Worm (Caenorhabditis elegans): ENCODE data around the gene T05A12.4.

The T05A12.4 gene

DNA sequence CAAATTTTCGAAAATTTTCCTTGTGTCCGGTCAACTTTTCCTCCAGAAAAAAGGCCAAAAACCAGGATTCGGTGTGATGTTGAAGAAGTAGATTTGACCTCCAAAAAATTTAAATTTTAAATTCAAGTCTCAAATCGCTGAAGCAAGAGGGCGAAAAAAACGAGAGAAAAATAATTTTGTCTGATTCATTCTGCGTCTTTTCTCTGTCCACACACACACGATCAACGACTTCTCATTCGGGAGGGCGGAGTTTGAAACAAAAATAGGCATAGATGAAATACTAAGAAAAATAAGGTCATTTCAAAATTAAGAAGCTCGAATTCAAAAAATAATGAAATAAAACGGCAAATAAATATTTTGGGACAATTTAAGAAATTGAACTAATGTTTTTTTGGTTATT lies 28.5 kb upstream of the T05A12.4 start, which contains the start of gene R13H7.2:
R13H7.2 (minus strand) TSS at position 101 of the 400 bp plus-strand sequence.
- TF ChIP-seq him-1 (tag; optimal IDR thresholded peaks at IDR 0.05) (no peak), ekl-4 (GFP tag; IDR thresholded peaks at IDR 0.05) (no peak), pha-4 (tag; optimal IDR thresholded peaks at IDR 0.05) (no peak), Y53F4B.3 (GFP tag; IDR thresholded peaks at IDR 0.05) (no peak), aptf-2 (GFP tag; conservative IDR thresholded peaks at IDR 0.05) (no peak), B0336.3 (GFP tag; IDR thresholded peaks at IDR 0.05) (no peak)

DNA sequence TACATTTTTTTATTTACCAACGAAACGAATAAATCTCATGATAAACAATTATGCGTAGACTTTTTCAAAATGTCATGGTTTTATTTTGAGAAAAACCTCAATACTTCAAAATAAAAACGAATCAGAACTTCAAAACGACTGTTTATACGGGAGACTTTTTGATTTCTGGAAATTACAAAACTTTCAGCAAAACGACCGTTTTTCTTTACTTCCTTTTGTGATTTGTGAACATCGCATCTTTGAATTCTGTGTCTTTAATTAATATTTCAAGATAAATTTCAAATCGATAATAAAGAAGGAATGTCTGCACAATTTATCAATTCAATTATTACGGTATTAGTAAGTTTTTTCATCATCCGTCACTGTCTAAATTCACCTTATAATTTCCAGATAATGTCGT lies 20.0 kb upstream of the T05A12.4 start, which contains the start of gene srx-20:
srx-20 (plus strand) TSS at position 301 of the 400 bp plus-strand sequence.
- no peak for TF ChIP-seq sdz-38 (tag; optimal IDR thresholded peaks at IDR 0.05)
- TF ChIP-seq ztf-18 (tag; optimal IDR thresholded peaks at IDR 0.05): no peak
- no peak for TF ChIP-seq B0261.1 (tag; optimal IDR thresholded peaks at IDR 0.05)
- no peak for TF ChIP-seq ztf-28 (GFP tag; IDR thresholded peaks at IDR 0.05)
- no peak for TF ChIP-seq mcd-1 (GFP tag; IDR thresholded peaks at IDR 0.05)
- no peak for TF ChIP-seq ceh-91 (GFP tag; IDR thresholded peaks at IDR 0.05)
- no peak for TF ChIP-seq Y53F4B.3 (GFP tag; IDR thresholded peaks at IDR 0.05)
- TF ChIP-seq ceh-100 (GFP tag; IDR thresholded peaks at IDR 0.05): no peak
- no peak for TF ChIP-seq madf-8 (GFP tag; conservative IDR thresholded peaks at IDR 0.05)
- no peak for TF ChIP-seq Y56A3A.18 (GFP tag; IDR thresholded peaks at IDR 0.05)
- TF ChIP-seq T26A5.8 (tag; optimal IDR thresholded peaks at IDR 0.05): no peak
- TF ChIP-seq nhr-27 (tag; optimal IDR thresholded peaks at IDR 0.05): no peak
- no peak for TF ChIP-seq hlh-12 (tag; optimal IDR thresholded peaks at IDR 0.05)
- no peak for TF ChIP-seq pbrm-1 (GFP tag; IDR thresholded peaks at IDR 0.05)

DNA sequence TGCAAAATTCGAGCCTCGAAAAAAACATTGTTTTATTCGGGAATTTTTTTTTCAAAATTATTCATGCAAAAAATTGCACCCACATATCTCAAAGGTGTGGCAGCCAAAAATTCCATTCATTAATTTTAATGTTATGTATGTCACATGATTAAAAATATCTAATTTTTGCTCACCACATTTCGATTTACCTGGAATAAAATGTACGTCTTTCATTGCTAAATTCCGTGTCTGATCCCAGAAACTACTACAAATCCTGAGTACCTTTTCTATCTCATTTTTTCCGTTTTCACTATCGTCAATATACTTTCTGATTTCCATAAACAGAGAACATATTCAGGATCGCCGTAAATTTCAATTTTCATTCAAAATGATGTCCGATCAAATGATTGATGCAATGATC lies 14.8 kb upstream of the T05A12.4 start, which contains the start of gene srx-19:
srx-19 (plus strand) TSS at position 301 of the 400 bp plus-strand sequence.
- no peak for TF ChIP-seq Y67H2A.10 (GFP tag; conservative IDR thresholded peaks at IDR 0.05)
- TF ChIP-seq ceh-79 (tag; optimal IDR thresholded peaks at IDR 0.05): no peak
- no peak for TF ChIP-seq cebp-1 (GFP tag; IDR thresholded peaks at IDR 0.05)
- TF ChIP-seq cebp-1 (tag; optimal IDR thresholded peaks at IDR 0.05): no peak
- TF ChIP-seq dox-1 (GFP tag; IDR thresholded peaks at IDR 0.05): no peak
- no peak for TF ChIP-seq ztf-22 (GFP tag; optimal IDR thresholded peaks at IDR 0.05)
- TF ChIP-seq ztf-3 (GFP tag; optimal IDR thresholded peaks at IDR 0.05): no peak
- no peak for TF ChIP-seq rcor-1 (GFP tag; IDR thresholded peaks at IDR 0.05)
- no peak for TF ChIP-seq rpc-1 (optimal IDR thresholded peaks at IDR 0.05)
- no peak for TF ChIP-seq rpc-1 (tag; optimal IDR thresholded peaks at IDR 0.05)

DNA sequence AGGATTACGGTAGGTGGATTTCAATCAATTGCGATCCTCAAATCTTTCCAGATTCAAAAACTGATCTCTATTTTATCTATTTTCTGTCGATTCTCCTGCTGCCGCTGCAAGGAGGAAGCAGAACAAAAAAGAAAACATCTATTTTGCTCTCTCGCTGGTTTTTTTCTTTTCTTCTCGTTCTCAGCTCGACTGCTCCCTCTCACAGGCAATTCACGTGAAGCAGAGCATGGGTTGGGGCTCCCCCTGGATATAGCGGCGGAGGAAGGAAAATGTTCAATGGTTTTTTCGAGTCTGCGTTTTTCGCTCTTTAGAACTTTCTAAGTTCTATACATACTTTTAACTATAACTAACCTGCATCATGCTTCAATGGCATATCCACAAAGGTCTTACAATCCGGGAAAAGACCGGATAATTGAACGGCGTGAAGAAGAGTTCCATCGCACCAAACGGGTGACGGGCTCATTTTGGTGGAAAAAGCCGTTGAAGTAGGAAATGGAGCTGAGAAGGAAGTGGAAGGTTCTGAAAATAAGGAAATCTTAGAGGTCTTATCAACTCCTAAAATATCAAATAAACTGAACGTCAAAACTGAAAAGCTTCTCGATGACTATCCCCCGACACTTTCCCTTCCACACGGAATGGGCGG lies 8.7 kb upstream of the T05A12.4 start:
- no peak for TF ChIP-seq F37B4.10 (GFP tag; IDR thresholded peaks at IDR 0.05)
- peak; percentile 71 for TF ChIP-seq K12H6.12 (tag; optimal IDR thresholded peaks at IDR 0.05)
- TF ChIP-seq ets-4 (GFP tag; optimal IDR thresholded peaks at IDR 0.05): no peak
- TF ChIP-seq ama-1 (optimal IDR thresholded peaks at IDR 0.05): no peak
- no peak for TF ChIP-seq ama-1 (GFP tag; optimal IDR thresholded peaks at IDR 0.05)
- no peak for TF ChIP-seq dpff-1 (tag; optimal IDR thresholded peaks at IDR 0.05)
- peak; percentile 52 for TF ChIP-seq lin-40 (tag; optimal IDR thresholded peaks at IDR 0.05)
- peak; percentile 53 for TF ChIP-seq ceh-27 (GFP tag; optimal IDR thresholded peaks at IDR 0.05)
- peak; percentile 72 for TF ChIP-seq somi-1 (GFP tag; optimal IDR thresholded peaks at IDR 0.05)
- peak in 1 of 3 experiments; percentile 47 for TF ChIP-seq lin-35 (GFP tag; optimal IDR thresholded peaks at IDR 0.05)
- peak; percentile 40; the same call in 1 of the 2 replicates for TF ChIP-seq C06A6.2 (GFP tag; conservative IDR thresholded peaks at IDR 0.05)
- peak; percentile 18 for TF ChIP-seq ZK185.1 (tag; optimal IDR thresholded peaks at IDR 0.05; ENCODE audit: poor library complexity, severe bottlenecking)
- TF ChIP-seq lin-54 (GFP tag; optimal IDR thresholded peaks at IDR 0.05): peak; percentile 31
- peak; percentile 8 for TF ChIP-seq chd-7 (tag; optimal IDR thresholded peaks at IDR 0.05)
- no peak for TF ChIP-seq B0261.1 (tag; optimal IDR thresholded peaks at IDR 0.05)
- TF ChIP-seq tlf-1 (GFP tag; optimal IDR thresholded peaks at IDR 0.05): no peak
- no peak for TF ChIP-seq snpc-4 (GFP tag; optimal IDR thresholded peaks at IDR 0.05)
- TF ChIP-seq snpc-4 (tag; optimal IDR thresholded peaks at IDR 0.05): peak in 1 of 4 experiments; percentile 31

Data from whole organism, young adult.